Worm (Caenorhabditis elegans): ENCODE data around the gene R11E3.2.
A peak's percentile ranks its signal among the peaks of the same experiment; 100 is the strongest.

R11E3.2 gene

DNA sequence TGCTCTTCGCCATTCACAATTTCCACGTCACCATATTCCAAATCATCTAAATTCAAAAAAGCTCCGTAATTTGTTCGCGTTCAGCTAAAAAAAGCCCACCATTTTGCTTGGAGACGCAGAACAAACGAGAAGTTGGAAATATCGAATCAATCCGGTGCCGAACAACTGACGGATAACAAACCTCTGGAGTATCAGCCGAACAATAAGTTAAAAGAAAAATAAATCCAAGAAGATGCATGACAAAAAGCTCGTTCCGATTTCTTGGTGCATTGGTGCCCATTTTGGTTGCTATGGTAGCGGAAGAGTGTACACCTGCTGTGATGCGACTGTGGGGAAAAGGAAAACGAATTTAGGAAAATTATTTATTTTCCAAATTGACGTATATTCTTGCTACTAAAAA lies 24.3 kb upstream of the R11E3.2 start, which contains the start of gene tctn-1 (continued):
- TF ChIP-seq fkh-10 (GFP tag; optimal IDR thresholded peaks at IDR 0.05) = no peak
- no peak for TF ChIP-seq T20F7.1 (GFP tag; optimal IDR thresholded peaks at IDR 0.05)
- peak; percentile 9 for TF ChIP-seq mes-2 (tag; optimal IDR thresholded peaks at IDR 0.05; ENCODE audit: poor library complexity, severe bottlenecking)
- TF ChIP-seq mdt-29 (GFP tag; IDR thresholded peaks at IDR 0.05) = 0 out of 2 replicates have a peak, but pooled peaks have one; percentile 26
- TF ChIP-seq snpc-1.2 (GFP tag; IDR thresholded peaks at IDR 0.05) = no peak
- peak; percentile 22 for TF ChIP-seq aha-1 (tag)
- TF ChIP-seq lsy-2 (tag; optimal IDR thresholded peaks at IDR 0.05) = peak in 1 of 2 experiments; percentile 41
- peak in 1 of 2 experiments; percentile 22 for TF ChIP-seq daf-16 (GFP tag; optimal IDR thresholded peaks at IDR 0.05)
- TF ChIP-seq daf-16 (tag; optimal IDR thresholded peaks at IDR 0.05) = peak; percentile 21
- no peak for TF ChIP-seq daf-8 (GFP tag; IDR thresholded peaks at IDR 0.05)
- TF ChIP-seq hmg-1.1 (GFP tag; IDR thresholded peaks at IDR 0.05) = 0 out of 2 replicates have a peak, but pooled peaks have one; percentile 27
- no peak for TF ChIP-seq ZK337.2 (GFP tag; IDR thresholded peaks at IDR 0.05)
- TF ChIP-seq egl-43 (GFP tag; IDR thresholded peaks at IDR 0.05) = no peak

DNA sequence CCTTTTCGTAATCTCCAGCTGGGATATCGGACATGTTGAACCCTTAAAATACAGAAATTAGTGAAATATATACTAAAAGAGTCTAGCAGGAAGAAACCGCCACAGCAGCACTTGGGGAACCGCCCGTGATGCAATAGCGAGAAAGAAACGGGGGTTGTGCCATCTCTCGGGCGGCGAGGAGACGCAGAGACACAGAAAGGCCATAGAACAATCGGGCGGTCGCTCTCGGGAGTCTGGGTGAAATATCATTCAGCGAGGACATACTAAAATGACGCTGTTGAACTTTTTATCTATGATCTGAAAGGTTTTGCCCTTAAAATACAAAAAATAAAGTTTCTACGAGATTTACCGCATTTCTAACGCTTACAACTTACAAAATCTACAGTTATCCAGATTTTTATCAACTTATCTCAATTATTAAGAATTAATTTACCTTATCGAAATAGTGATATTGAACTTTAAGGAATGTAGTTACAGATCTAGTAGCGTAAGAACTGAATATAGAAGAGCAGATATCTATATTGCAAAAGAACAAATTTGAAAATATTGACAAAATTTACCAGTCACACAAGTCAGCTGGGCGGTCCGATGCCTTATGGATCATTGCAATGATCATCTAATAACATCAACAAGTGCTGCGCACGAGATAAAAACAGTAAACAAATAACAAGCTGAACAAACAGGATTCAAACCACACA lies 23.3 kb upstream of the R11E3.2 start, which contains the start of gene cyc-2.1:
cyc-2.1 (minus strand) TSS at position 605 of the 698 bp plus-strand sequence.
- TF ChIP-seq ceh-82 (tag; optimal IDR thresholded peaks at IDR 0.05) (no peak), lin-29 (GFP tag; IDR thresholded peaks at IDR 0.05) (no peak), gei-8 (GFP tag; optimal IDR thresholded peaks at IDR 0.05) (no peak), snpc-1.2 (GFP tag; IDR thresholded peaks at IDR 0.05) (peak; percentile 82), ceh-62 (tag; optimal IDR thresholded peaks at IDR 0.05) (no peak), aha-1 (tag) (peak; percentile 92), daf-19 (GFP tag; conservative IDR thresholded peaks at IDR 0.05) (peak; percentile 84; the same call in 1 of the 2 replicates), Y105C5A.15 (GFP tag; IDR thresholded peaks at IDR 0.05) (peak; percentile 64), lin-15B (tag; optimal IDR thresholded peaks at IDR 0.05) (peak; percentile 48), D1046.2 (GFP tag; IDR thresholded peaks at IDR 0.05) (no peak), madf-5 (GFP tag; IDR thresholded peaks at IDR 0.05) (peak in 1 of 2 experiments; percentile 49; a peak in 1 of 4 replicates), nhr-41 (GFP tag; IDR thresholded peaks at IDR 0.05) (no peak), ctbp-1 (GFP tag; IDR thresholded peaks at IDR 0.05) (0 out of 2 replicates have a peak, but pooled peaks have one; percentile 44), duxl-1 (tag; optimal IDR thresholded peaks at IDR 0.05; ENCODE audit: poor library complexity) (no peak), T20F7.1 (GFP tag; optimal IDR thresholded peaks at IDR 0.05) (peak; percentile 50), lin-38 (GFP tag; IDR thresholded peaks at IDR 0.05) (peak; percentile 79), daf-16 (GFP tag; optimal IDR thresholded peaks at IDR 0.05) (no peak), daf-16 (tag; optimal IDR thresholded peaks at IDR 0.05) (peak; percentile 44), ceh-20 (GFP tag; IDR thresholded peaks at IDR 0.05) (no peak), lin-1 (GFP tag; IDR thresholded peaks at IDR 0.05) (peak; percentile 63; the same call in 1 of the 2 replicates), R02D3.7 (tag; optimal IDR thresholded peaks at IDR 0.05) (no peak), mdt-29 (GFP tag; IDR thresholded peaks at IDR 0.05) (no peak), tag-97 (GFP tag; IDR thresholded peaks at IDR 0.05) (no peak), dpl-1 (GFP tag; optimal IDR thresholded peaks at IDR 0.05) (peak; percentile 17), sdz-12 (GFP tag; optimal IDR thresholded peaks at IDR 0.05) (no peak), egl-43 (GFP tag; IDR thresholded peaks at IDR 0.05) (peak; percentile 84), pha-4 (GFP tag; IDR thresholded peaks at IDR 0.05) (peak; percentile 65; the same call in 1 of the 2 replicates), pha-4 (tag; optimal IDR thresholded peaks at IDR 0.05) (no peak), F26F4.8 (GFP tag; conservative IDR thresholded peaks at IDR 0.05) (no peak), F37D6.2 (tag; optimal IDR thresholded peaks at IDR 0.05) (peak; percentile 1), spr-1 (tag; optimal IDR thresholded peaks at IDR 0.05) (peak; percentile 15), nhr-28 (tag; optimal IDR thresholded peaks at IDR 0.05) (peak; percentile 55), aly-2 (tag; optimal IDR thresholded peaks at IDR 0.05) (no peak), ceh-28 (tag; optimal IDR thresholded peaks at IDR 0.05) (no peak), dmd-8 (GFP tag; IDR thresholded peaks at IDR 0.05) (0 out of 2 replicates have a peak, but pooled peaks have one; percentile 54), dve-1 (tag; optimal IDR thresholded peaks at IDR 0.05; ENCODE audit: insufficient read depth) (peak; percentile 62), skn-1 (tag; optimal IDR thresholded peaks at IDR 0.05) (no peak), nhr-76 (tag; optimal IDR thresholded peaks at IDR 0.05) (no peak), lin-13 (GFP tag; optimal IDR thresholded peaks at IDR 0.05) (peak; percentile 36), hlh-30 (tag; optimal IDR thresholded peaks at IDR 0.05; ENCODE audit: insufficient read depth) (peak; percentile 18), pqm-1 (tag; optimal IDR thresholded peaks at IDR 0.05) (peak; percentile 5), rbr-2 (tag; optimal IDR thresholded peaks at IDR 0.05) (peak; percentile 68)
